Fruit fly (Drosophila melanogaster) whole organism, pupa: ENCODE results near the gene CG42271.

Experiments
- CG10348 ChIP-seq: fragments of 200-800 bp; sonication (Bioruptor generic); IDR thresholded peaks from 2 replicates; pipeline ENCODE4 v1.3.6; 2022; ENCODE audit warnings: missing biosample characterization, missing genetic modification characterization
- CG12605 ChIP-seq: fragments of 200-800 bp; sonication (Bioruptor generic); IDR thresholded peaks from 2 replicates; pipeline ENCODE4 v1.3.6; 2022; ENCODE audit warnings: missing biosample characterization, missing genetic modification characterization
- CG13204 ChIP-seq: fragments of 200-800 bp; sonication (Bioruptor generic); optimal IDR thresholded peaks from 2 replicates; lab custom pipeline; 2018; ENCODE audit warnings: missing biosample characterization, mild to moderate bottlenecking, missing genetic modification characterization, moderate library complexity
- CG14655 ChIP-seq: fragments of 200-800 bp; sonication (Bioruptor generic); optimal IDR thresholded peaks from 3 replicates; lab custom pipeline; 2017; ENCODE audit warnings: mild to moderate bottlenecking, missing biosample characterization, missing genetic modification reagents, missing genetic modification characterization
- CG15710 ChIP-seq: fragments of 200-800 bp; sonication (Bioruptor generic); optimal IDR thresholded peaks from 2 replicates; lab custom pipeline; 2018; ENCODE audit warnings: missing biosample characterization, mild to moderate bottlenecking, missing genetic modification characterization, moderate library complexity
- CG17806 ChIP-seq: fragments of 200-800 bp; sonication (Bioruptor generic); optimal IDR thresholded peaks from 2 replicates; lab custom pipeline; 2018; ENCODE audit warnings: missing biosample characterization, mild to moderate bottlenecking, missing genetic modification characterization, moderate library complexity
- CG32121 ChIP-seq: fragments of 200-800 bp; sonication (Bioruptor generic); IDR thresholded peaks from 2 replicates; pipeline ENCODE4 v1.3.6; 2022; ENCODE audit warnings: missing biosample characterization, missing genetic modification characterization
- CG34367 ChIP-seq: fragments of 200-800 bp; sonication (Bioruptor generic); optimal IDR thresholded peaks from 2 replicates; lab custom pipeline; 2018; ENCODE audit warnings: missing biosample characterization, mild to moderate bottlenecking, missing genetic modification characterization
- CG4496 ChIP-seq: fragments of 200-800 bp; sonication (Bioruptor generic); IDR thresholded peaks from 3 replicates; pipeline ENCODE4 v1.3.6; 2022; ENCODE audit warnings: missing biosample characterization, missing genetic modification characterization
- CG8159 ChIP-seq: fragments of 200-800 bp; sonication (Bioruptor generic); optimal IDR thresholded peaks from 3 replicates; lab custom pipeline; 2018; ENCODE audit warnings: missing biosample characterization, mild to moderate bottlenecking, missing genetic modification characterization, moderate library complexity
- CG8301 ChIP-seq: fragments of 200-800 bp; sonication (Bioruptor generic); optimal IDR thresholded peaks from 2 replicates; lab custom pipeline; 2018; ENCODE audit warnings: missing biosample characterization, mild to moderate bottlenecking, missing genetic modification characterization
- CG9948 ChIP-seq: fragments of 200-800 bp; sonication (Bioruptor generic); optimal IDR thresholded peaks from 2 replicates; lab custom pipeline; 2018; ENCODE audit warnings: missing biosample characterization, mild to moderate bottlenecking, missing genetic modification characterization, moderate library complexity
- D1 ChIP-seq: fragments of 200-800 bp; sonication (Bioruptor generic); optimal IDR thresholded peaks from 2 replicates; lab custom pipeline; 2018; ENCODE audit warnings: missing biosample characterization, mild to moderate bottlenecking, missing genetic modification characterization, moderate library complexity
- EcR ChIP-seq: fragments of 200-800 bp; sonication (Bioruptor generic); optimal IDR thresholded peaks from 3 replicates; lab custom pipeline; 2019; ENCODE audit warnings: missing biosample characterization, missing genetic modification characterization, mild to moderate bottlenecking, moderate library complexity, missing genetic modification reagents
- Ets98B ChIP-seq: fragments of 200-800 bp; sonication (Bioruptor generic); IDR thresholded peaks from 2 replicates; pipeline ENCODE4 v1.3.6; 2022; ENCODE audit warnings: missing biosample characterization, missing genetic modification characterization
- Pif1A ChIP-seq: fragments of 200-800 bp; sonication (Bioruptor generic); optimal IDR thresholded peaks from 3 replicates; lab custom pipeline; 2016; ENCODE audit warnings: missing biosample characterization, missing genetic modification characterization
- Pif1B ChIP-seq: fragments of 200-800 bp; sonication (Bioruptor generic); optimal IDR thresholded peaks from 3 replicates; lab custom pipeline; 2016; ENCODE audit warnings: missing biosample characterization, missing genetic modification characterization
- Snoo ChIP-seq: fragments of 200-800 bp; sonication (Bioruptor generic); optimal IDR thresholded peaks from 3 replicates; lab custom pipeline; 2017; ENCODE audit warnings: missing biosample characterization, mild to moderate bottlenecking, missing genetic modification characterization, inconsistent platforms
- fd96Ca ChIP-seq: fragments of 200-800 bp; sonication (Bioruptor generic); IDR thresholded peaks from 3 replicates; pipeline ENCODE4 v1.3.6; 2022; ENCODE audit warnings: missing biosample characterization, missing genetic modification characterization
- gl ChIP-seq: fragments of 200-800 bp; sonication (Bioruptor generic); optimal IDR thresholded peaks from 2 replicates; lab custom pipeline; 2018; ENCODE audit warnings: missing biosample characterization, mild to moderate bottlenecking, missing genetic modification characterization
- rn ChIP-seq: fragments of 200-800 bp; sonication (Bioruptor generic); IDR thresholded peaks from 2 replicates; pipeline ENCODE4 v1.3.6; 2022; ENCODE audit warnings: missing biosample characterization, missing genetic modification characterization

Gene CG42271

dm6 chrX:14242941-14243736 is 9.3 kb upstream of the CG42271 start, which contains the start of gene CG32599:
TSS of gene CG32599 (plus strand) at chrX:14243686.
- no peak for TF ChIP-seq D1 (tag; lab: Kevin White, UChicago)
- no peak for TF ChIP-seq CG8159 (tag; lab: Kevin White, UChicago)
- TF ChIP-seq CG15710 (tag; lab: Kevin White, UChicago): peak; percentile 25
- TF ChIP-seq gl (tag; lab: Kevin White, UChicago): no peak
- TF ChIP-seq CG14655 (GFP tag; lab: Kevin White, UChicago): no peak
- no peak for TF ChIP-seq EcR (GFP tag; lab: Kevin White, UChicago)
- TF ChIP-seq Snoo (tag; lab: Kevin White, UChicago): no peak
- TF ChIP-seq CG9948: peak; percentile 10
- no peak for TF ChIP-seq CG12605
- TF ChIP-seq CG17806 (tag; lab: Kevin White, UChicago): no peak
- TF ChIP-seq CG13204 (GFP tag; lab: Kevin White, UChicago): no peak
- no peak for TF ChIP-seq CG8301 (tag; lab: Kevin White, UChicago)
- TF ChIP-seq Ets98B (GFP tag; lab: Robert Waterston, UW): peak; percentile 24
- no peak for TF ChIP-seq fd96Ca
- TF ChIP-seq rn (GFP tag; lab: Robert Waterston, UW): no peak
- TF ChIP-seq CG10348 (GFP tag; lab: Robert Waterston, UW): no peak
- no peak for TF ChIP-seq Pif1A (GFP tag; lab: Kevin White, UChicago)
- TF ChIP-seq CG4496: 0 out of 3 replicates have a peak, but pooled peaks have one; percentile 17
- no peak for TF ChIP-seq CG32121
- no peak for TF ChIP-seq Pif1B (GFP tag; lab: Kevin White, UChicago)
- TF ChIP-seq CG34367 (tag; lab: Kevin White, UChicago): no peak

DNA sequence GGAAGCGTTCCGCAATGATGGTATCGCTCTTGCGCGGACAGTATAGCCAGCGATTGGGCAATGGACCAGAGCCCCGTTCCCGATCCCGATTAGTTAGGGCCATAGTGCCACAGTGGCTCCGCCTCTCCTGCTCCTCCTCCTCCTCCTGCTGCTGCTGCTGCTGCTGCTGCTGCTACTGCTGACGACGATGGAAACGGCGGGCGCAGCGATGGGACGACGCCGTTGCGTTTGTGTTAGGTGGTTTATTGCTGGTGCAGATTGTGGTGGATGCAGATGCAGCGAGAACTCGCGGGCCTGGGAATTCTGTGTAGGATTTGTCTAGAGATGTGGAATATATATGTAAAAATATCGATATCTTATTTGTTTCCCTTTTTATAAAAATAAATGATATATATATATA is 8.6 kb upstream of the CG42271 start, which contains the start of gene mRNA-cap:
Gene mRNA-cap (minus strand): TSS at position 344 of the 400 bp plus-strand sequence.
- TF ChIP-seq CG12605: no peak
- no peak for TF ChIP-seq CG8301 (tag; lab: Kevin White, UChicago)
- no peak for TF ChIP-seq CG32121
- TF ChIP-seq CG10348 (GFP tag; lab: Robert Waterston, UW): no peak
- no peak for TF ChIP-seq EcR (GFP tag; lab: Kevin White, UChicago)
- TF ChIP-seq fd96Ca: no peak
- no peak for TF ChIP-seq rn (GFP tag; lab: Robert Waterston, UW)

DNA sequence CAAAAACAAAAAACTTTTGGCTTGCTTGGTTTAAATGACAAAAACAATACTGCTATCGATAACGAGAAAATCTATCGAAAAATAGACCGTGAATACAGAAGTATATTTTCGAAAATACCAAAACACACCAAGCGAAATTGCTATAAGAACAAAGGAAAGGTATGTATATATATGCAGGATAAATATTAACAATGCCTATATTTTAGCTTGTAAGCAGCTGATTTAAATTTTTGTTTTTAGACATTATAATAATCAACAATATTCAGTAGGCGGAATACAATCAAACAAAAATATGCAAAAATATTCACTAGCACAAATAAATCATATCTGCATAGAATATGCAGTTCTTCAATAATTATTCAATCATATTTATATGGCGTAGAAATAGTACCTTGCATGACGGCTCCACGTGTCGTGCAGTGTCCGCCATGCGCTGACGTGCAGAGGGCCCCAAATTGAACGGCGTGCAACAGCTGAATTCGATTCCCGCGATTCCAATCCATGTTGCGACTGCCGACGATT is 4.1 kb upstream of the CG42271 start, which contains the start of the genes Fbxl4 and Dus2:
Gene Fbxl4 (minus strand): TSS at position 51 of the 522 bp plus-strand sequence.
Gene Dus2 (plus strand): TSS at position 116 of the 522 bp plus-strand sequence.
- TF ChIP-seq CG4496 (peak; percentile 91), CG32121 (peak; percentile 87), Pif1B (GFP tag; lab: Kevin White, UChicago) (peak; percentile 64), CG8301 (tag; lab: Kevin White, UChicago) (peak; percentile 81), CG15710 (tag; lab: Kevin White, UChicago) (peak; percentile 87), CG13204 (GFP tag; lab: Kevin White, UChicago) (no peak), fd96Ca (peak; percentile 91), CG8159 (tag; lab: Kevin White, UChicago) (peak; percentile 88), CG14655 (GFP tag; lab: Kevin White, UChicago) (no peak), rn (GFP tag; lab: Robert Waterston, UW) (peak; percentile 49; the same call in 1 of the 2 replicates), CG9948 (peak; percentile 81), gl (tag; lab: Kevin White, UChicago) (peak; percentile 64), CG34367 (tag; lab: Kevin White, UChicago) (peak; percentile 84), CG10348 (GFP tag; lab: Robert Waterston, UW) (peak; percentile 41; the same call in 1 of the 2 replicates), Pif1A (GFP tag; lab: Kevin White, UChicago) (no peak), CG17806 (tag; lab: Kevin White, UChicago) (peak; percentile 83), CG12605 (0 out of 2 replicates have a peak, but pooled peaks have one; percentile 48), D1 (tag; lab: Kevin White, UChicago) (no peak), EcR (GFP tag; lab: Kevin White, UChicago) (no peak), Ets98B (GFP tag; lab: Robert Waterston, UW) (peak; percentile 89), Snoo (tag; lab: Kevin White, UChicago) (peak; percentile 66)

- TF ChIP-seq CG12605 (0 out of 2 replicates have a peak, but pooled peaks have one; percentile 20), Snoo (tag; lab: Kevin White, UChicago) (peak; percentile 22), fd96Ca (no peak)
Measured at dm6 chrX:14234468-14234867, 602 bp upstream of the CG42271 start.

DNA sequence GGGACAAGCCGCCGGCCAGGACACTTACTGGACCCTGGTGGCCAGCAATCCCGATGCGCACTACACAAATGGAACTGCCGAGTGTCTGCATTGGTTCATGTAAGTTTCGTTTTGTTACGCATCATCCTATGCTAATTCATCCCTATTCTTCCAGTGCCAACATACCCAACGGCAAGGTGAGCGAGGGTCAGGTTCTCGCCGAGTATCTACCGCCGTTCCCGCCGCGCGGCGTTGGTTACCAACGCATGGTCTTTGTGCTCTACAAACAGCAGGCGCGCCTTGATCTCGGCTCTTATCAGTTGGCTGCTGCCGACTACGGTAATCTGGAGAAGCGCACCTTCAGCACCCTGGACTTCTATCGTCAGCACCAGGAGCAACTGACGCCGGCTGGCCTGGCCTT is 6.8 kb downstream of the CG42271 start:
- no peak for TF ChIP-seq Ets98B (GFP tag; lab: Robert Waterston, UW)
- no peak for TF ChIP-seq CG32121
- no peak for TF ChIP-seq Pif1A (GFP tag; lab: Kevin White, UChicago)
- TF ChIP-seq CG8301 (tag; lab: Kevin White, UChicago): no peak

dm6 chrX:14226093-14226492 is 7.8 kb downstream of the CG42271 start, which contains the start of gene mRpL38:
TSS of gene mRpL38 (plus strand) at chrX:14226289.
- TF ChIP-seq Pif1A (GFP tag; lab: Kevin White, UChicago) (no peak), CG12605 (no peak), gl (tag; lab: Kevin White, UChicago) (no peak), CG32121 (no peak)
